Worm (Caenorhabditis elegans): Measurements from ENCODE around the gene ckr-2.
"Not testable (repeated sequence)": the region's sequence is repeated elsewhere in the genome, so short reads cannot be mapped to it uniquely, and the experiment has no call there.

DNA sequence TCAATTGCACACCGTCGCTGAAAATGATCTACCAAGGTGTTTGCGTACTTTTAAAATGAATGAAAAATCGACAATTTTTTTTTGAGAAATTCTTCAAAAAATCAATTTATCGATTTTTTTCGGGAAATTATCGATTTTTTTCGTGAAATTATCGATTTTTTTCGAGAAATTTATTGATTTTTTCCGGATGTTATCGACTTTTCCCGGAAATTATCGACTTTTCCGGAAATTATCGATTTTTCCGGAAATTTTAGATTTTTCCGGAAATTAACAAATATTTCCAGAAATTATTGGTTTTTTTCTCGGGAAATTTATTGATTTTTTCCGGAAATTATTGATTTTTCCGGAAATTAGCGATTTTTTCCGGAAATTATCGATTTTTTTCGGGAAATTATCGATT is 56.2 kb downstream of the ckr-2 start:
- not testable (repeated sequence) for TF ChIP-seq flt-1 (GFP tag; IDR thresholded peaks at IDR 0.05); cog-1 (tag; optimal IDR thresholded peaks at IDR 0.05); med-1 (GFP tag; optimal IDR thresholded peaks at IDR 0.05; ENCODE audit: insufficient read depth)
